Worm (Caenorhabditis elegans) whole organism, L3 larva: ENCODE data around the gene T26A5.8.

ENCODE experiments used
- ama-1 ChIP-seq: fragments of 150-350 bp; optimal IDR thresholded peaks from 2 replicates; lab custom pipeline; 2018
- lin-15B ChIP-seq: fragments of 150-350 bp; optimal IDR thresholded peaks from 2 replicates; lab custom pipeline; 2014; ENCODE audit warnings: missing biosample characterization, missing genetic modification characterization
- nhr-28 ChIP-seq: fragments of 150-350 bp; optimal IDR thresholded peaks from 2 replicates; lab custom pipeline; 2014; ENCODE audit warnings: missing biosample characterization, missing genetic modification characterization
- unc-62 ChIP-seq: fragments of 150-350 bp; sonication (generic microtip); optimal IDR thresholded peaks from 4 replicates; lab custom pipeline; 2014; ENCODE audit warnings: missing biosample characterization, missing genetic modification reagents, missing genetic modification characterization
- ztf-11 ChIP-seq: fragments of 150-350 bp; optimal IDR thresholded peaks from 2 replicates; lab custom pipeline; 2014; ENCODE audit warnings: missing biosample characterization, missing genetic modification characterization

- TF ChIP-seq lin-15B (tag; lab: Kevin White, UChicago), result peak; percentile 39
- TF ChIP-seq unc-62 (GFP tag; lab: Kevin White, UChicago), result no peak
- TF ChIP-seq ztf-11, result no peak
- no peak for TF ChIP-seq ama-1 (lab: Kevin White, UChicago)
- TF ChIP-seq nhr-28 (tag; lab: Kevin White, UChicago), result no peak
These were observed 26.3 kb upstream of the T26A5.8 start for ce11 chrIII:6488916-6489315.
